Fruit fly (Drosophila melanogaster): ENCODE results near the gene NFAT.

Gene NFAT

dm6 chrX:13669366-13669765 is 44.8 kb downstream of the NFAT start, which contains the start of gene CG15760:
TSS of gene CG15760 (plus strand) at chrX:13669699.
- TF ChIP-seq h (GFP tag; optimal IDR thresholded peaks at IDR 0.05) (no peak), Jra (GFP tag; optimal IDR thresholded peaks at IDR 0.05) (no peak), Hnf4 (GFP tag; optimal IDR thresholded peaks at IDR 0.05) (no peak), Rel (GFP tag; optimal IDR thresholded peaks at IDR 0.05) (no peak), Rel (tag; optimal IDR thresholded peaks at IDR 0.05) (peak; percentile 71), CrebA (GFP tag; optimal IDR thresholded peaks at IDR 0.05; ENCODE audit: borderline replicate concordance) (no peak), Vsx2 (GFP tag; optimal IDR thresholded peaks at IDR 0.05; ENCODE audit: partially characterized antibody) (no peak)

dm6 chrX:13670329-13670847 is 45.8 kb downstream of the NFAT start:
- TF ChIP-seq pan (optimal IDR thresholded peaks at IDR 0.05): no peak
- no peak for TF ChIP-seq rgr (GFP tag; optimal IDR thresholded peaks at IDR 0.05)
- peak; percentile 18 for TF ChIP-seq psq (GFP tag; optimal IDR thresholded peaks at IDR 0.05)
- TF ChIP-seq sv (GFP tag; optimal IDR thresholded peaks at IDR 0.05): no peak

- no peak for TF ChIP-seq Hnf4 (GFP tag; optimal IDR thresholded peaks at IDR 0.05)
- TF ChIP-seq CrebA (GFP tag; optimal IDR thresholded peaks at IDR 0.05; ENCODE audit: borderline replicate concordance): no peak
- no peak for TF ChIP-seq GATAd (GFP tag; optimal IDR thresholded peaks at IDR 0.05)
- TF ChIP-seq Vsx2 (GFP tag; optimal IDR thresholded peaks at IDR 0.05; ENCODE audit: partially characterized antibody): no peak
- TF ChIP-seq br (GFP tag; optimal IDR thresholded peaks at IDR 0.05): peak; percentile 2
- TF ChIP-seq Sp1 (GFP tag; optimal IDR thresholded peaks at IDR 0.05): peak; percentile 29
- peak; percentile 59 for TF ChIP-seq h (GFP tag; optimal IDR thresholded peaks at IDR 0.05)
- peak; percentile 66 for TF ChIP-seq fru (GFP tag; optimal IDR thresholded peaks at IDR 0.05)
- TF ChIP-seq psq (GFP tag; optimal IDR thresholded peaks at IDR 0.05): no peak
- no peak for TF ChIP-seq Rel (GFP tag; optimal IDR thresholded peaks at IDR 0.05)
- TF ChIP-seq Rel (tag; optimal IDR thresholded peaks at IDR 0.05): no peak
- no peak for TF ChIP-seq Dif (GFP tag; optimal IDR thresholded peaks at IDR 0.05; ENCODE audit: partially characterized antibody)
- TF ChIP-seq Myc (optimal IDR thresholded peaks at IDR 0.05): no peak
- TF ChIP-seq HLH106 (tag; optimal IDR thresholded peaks at IDR 0.05): peak; percentile 33
- no peak for TF ChIP-seq Mio (GFP tag; optimal IDR thresholded peaks at IDR 0.05)
- TF ChIP-seq dmrt93B (GFP tag; optimal IDR thresholded peaks at IDR 0.05): no peak
- TF ChIP-seq lola (GFP tag; optimal IDR thresholded peaks at IDR 0.05): no peak
- TF ChIP-seq brk (GFP tag; optimal IDR thresholded peaks at IDR 0.05): no peak
- TF ChIP-seq Hr78 (GFP tag; optimal IDR thresholded peaks at IDR 0.05): no peak
- no peak for TF ChIP-seq sage (GFP tag; optimal IDR thresholded peaks at IDR 0.05)
- TF ChIP-seq tai (GFP tag; optimal IDR thresholded peaks at IDR 0.05): no peak
- no peak for TF ChIP-seq woc (GFP tag; optimal IDR thresholded peaks at IDR 0.05)
- no peak for TF ChIP-seq dl (GFP tag; optimal IDR thresholded peaks at IDR 0.05; ENCODE audit: insufficient read depth in 1 of 2, partially characterized antibody in 2 of 2)
- TF ChIP-seq pan (optimal IDR thresholded peaks at IDR 0.05): no peak
- no peak for TF ChIP-seq usp (GFP tag; optimal IDR thresholded peaks at IDR 0.05)
- no peak for TF ChIP-seq Dfd (GFP tag; optimal IDR thresholded peaks at IDR 0.05)
- TF ChIP-seq OdsH (GFP tag; optimal IDR thresholded peaks at IDR 0.05): peak; percentile 46
- TF ChIP-seq Jra (GFP tag; optimal IDR thresholded peaks at IDR 0.05): no peak
- peak in 1 of 2 experiments; percentile 65 for TF ChIP-seq foxo (GFP tag; optimal IDR thresholded peaks at IDR 0.05)
- TF ChIP-seq ey (GFP tag; optimal IDR thresholded peaks at IDR 0.05): peak; percentile 56
- no peak for TF ChIP-seq Abd-B (GFP tag; optimal IDR thresholded peaks at IDR 0.05)
- TF ChIP-seq CG32264 (GFP tag; optimal IDR thresholded peaks at IDR 0.05): no peak
- TF ChIP-seq sv (GFP tag; optimal IDR thresholded peaks at IDR 0.05): no peak
- TF ChIP-seq dsf (GFP tag; optimal IDR thresholded peaks at IDR 0.05; ENCODE audit: borderline replicate concordance): no peak
- no peak for TF ChIP-seq jim (GFP tag; optimal IDR thresholded peaks at IDR 0.05)
- TF ChIP-seq rgr (GFP tag; optimal IDR thresholded peaks at IDR 0.05): peak; percentile 54
- no peak for TF ChIP-seq N (GFP tag; optimal IDR thresholded peaks at IDR 0.05)
- TF ChIP-seq CG9705 (GFP tag; optimal IDR thresholded peaks at IDR 0.05): no peak
- no peak for TF ChIP-seq Hr83 (GFP tag; optimal IDR thresholded peaks at IDR 0.05; ENCODE audit: poor library complexity, severe bottlenecking)
Observed at dm6 chrX:13676458-13676944, 52.0 kb downstream of the NFAT start, which contains the start of gene CG11162. TSS of gene CG11162 (plus strand) at chrX:13676894.

All from whole organism, wandering third instar larva.